Fruit fly (Drosophila melanogaster): Measurements from ENCODE around the gene fabp.

fabp gene

dm6 chr3R:11613252-11614036, 46.6 kb upstream of the fabp start (continued):
- TF ChIP-seq scrt (GFP tag; optimal IDR thresholded peaks at IDR 0.05) (no peak), Hand (GFP tag; optimal IDR thresholded peaks at IDR 0.05) (no peak), CG10267 (tag; optimal IDR thresholded peaks at IDR 0.05) (peak; percentile 65), NC2α (GFP tag; optimal IDR thresholded peaks at IDR 0.05) (peak; percentile 5), jing (GFP tag; optimal IDR thresholded peaks at IDR 0.05) (no peak), Hmr (GFP tag; optimal IDR thresholded peaks at IDR 0.05) (peak; percentile 46), mam (GFP tag; optimal IDR thresholded peaks at IDR 0.05) (peak; percentile 62), Elba2 (GFP tag; optimal IDR thresholded peaks at IDR 0.05) (peak; percentile 9), bowl (GFP tag; IDR thresholded peaks at IDR 0.05) (no peak), Oaz (GFP tag; IDR thresholded peaks at IDR 0.05) (no peak), CG6765 (GFP tag; optimal IDR thresholded peaks at IDR 0.05) (no peak), CG4730 (GFP tag; IDR thresholded peaks at IDR 0.05) (peak; percentile 65), CG3407 (GFP tag; optimal IDR thresholded peaks at IDR 0.05) (no peak), CG11695 (GFP tag; IDR thresholded peaks at IDR 0.05) (0 out of 3 replicates have a peak, but pooled peaks have one; percentile 12), CG11247 (GFP tag; IDR thresholded peaks at IDR 0.05) (peak; percentile 89), D19A (tag; optimal IDR thresholded peaks at IDR 0.05) (peak; percentile 49), nerfin-1 (tag; optimal IDR thresholded peaks at IDR 0.05) (no peak), CG1233 (GFP tag; optimal IDR thresholded peaks at IDR 0.05) (peak; percentile 44), CHES-1-like (GFP tag; optimal IDR thresholded peaks at IDR 0.05) (no peak), CG3281 (GFP tag; optimal IDR thresholded peaks at IDR 0.05) (no peak), Antp (GFP tag; optimal IDR thresholded peaks at IDR 0.05) (peak; percentile 22), Fer3 (tag; optimal IDR thresholded peaks at IDR 0.05) (peak; percentile 35), CG12155 (GFP tag; optimal IDR thresholded peaks at IDR 0.05) (peak; percentile 51), CG15479 (GFP tag; optimal IDR thresholded peaks at IDR 0.05) (peak; percentile 90), mld (GFP tag; IDR thresholded peaks at IDR 0.05; ENCODE audit: partially characterized antibody) (no peak), twi (tag; optimal IDR thresholded peaks at IDR 0.05) (peak; percentile 32), CG10565 (GFP tag; optimal IDR thresholded peaks at IDR 0.05) (no peak), gcm2 (GFP tag; optimal IDR thresholded peaks at IDR 0.05) (peak; percentile 41), CG2129 (GFP tag; IDR thresholded peaks at IDR 0.05; ENCODE audit: partially characterized antibody) (no peak), CG10431 (GFP tag; optimal IDR thresholded peaks at IDR 0.05) (no peak), NFAT (GFP tag; IDR thresholded peaks at IDR 0.05) (peak; percentile 93), row (GFP tag; IDR thresholded peaks at IDR 0.05) (peak; percentile 42; the same call in 2 of the 3 replicates), CG10959 (GFP tag; IDR thresholded peaks at IDR 0.05) (peak; percentile 40; the same call in 1 of the 2 replicates), CG4360 (GFP tag; IDR thresholded peaks at IDR 0.05) (no peak), crp (GFP tag; optimal IDR thresholded peaks at IDR 0.05) (no peak), ttk (GFP tag; IDR thresholded peaks at IDR 0.05) (peak; percentile 34; the same call in 1 of the 2 replicates), CG16813 (GFP tag; IDR thresholded peaks at IDR 0.05; ENCODE audit: partially characterized antibody) (peak; percentile 46; the same call in 1 of the 3 replicates), CG31365 (tag; optimal IDR thresholded peaks at IDR 0.05) (no peak), NC2β (GFP tag; optimal IDR thresholded peaks at IDR 0.05) (peak; percentile 68), cwo (GFP tag; optimal IDR thresholded peaks at IDR 0.05) (no peak), CG17612 (GFP tag; IDR thresholded peaks at IDR 0.05) (no peak), chif (GFP tag; optimal IDR thresholded peaks at IDR 0.05) (peak; percentile 61 to 89), Sox100B (GFP tag; optimal IDR thresholded peaks at IDR 0.05) (no peak), CG30403 (GFP tag; optimal IDR thresholded peaks at IDR 0.05) (peak; percentile 67), CG13123 (GFP tag; optimal IDR thresholded peaks at IDR 0.05) (peak; percentile 27), so (GFP tag; IDR thresholded peaks at IDR 0.05) (peak; percentile 55; the same call in 1 of the 3 replicates), corto (GFP tag; optimal IDR thresholded peaks at IDR 0.05) (no peak), CG7928 (GFP tag; optimal IDR thresholded peaks at IDR 0.05) (no peak), CG14441 (GFP tag; IDR thresholded peaks at IDR 0.05) (peak; percentile 78)
